Fruit fly (Drosophila melanogaster): ENCODE results near the gene CG9981.

CG9981 gene

DNA sequence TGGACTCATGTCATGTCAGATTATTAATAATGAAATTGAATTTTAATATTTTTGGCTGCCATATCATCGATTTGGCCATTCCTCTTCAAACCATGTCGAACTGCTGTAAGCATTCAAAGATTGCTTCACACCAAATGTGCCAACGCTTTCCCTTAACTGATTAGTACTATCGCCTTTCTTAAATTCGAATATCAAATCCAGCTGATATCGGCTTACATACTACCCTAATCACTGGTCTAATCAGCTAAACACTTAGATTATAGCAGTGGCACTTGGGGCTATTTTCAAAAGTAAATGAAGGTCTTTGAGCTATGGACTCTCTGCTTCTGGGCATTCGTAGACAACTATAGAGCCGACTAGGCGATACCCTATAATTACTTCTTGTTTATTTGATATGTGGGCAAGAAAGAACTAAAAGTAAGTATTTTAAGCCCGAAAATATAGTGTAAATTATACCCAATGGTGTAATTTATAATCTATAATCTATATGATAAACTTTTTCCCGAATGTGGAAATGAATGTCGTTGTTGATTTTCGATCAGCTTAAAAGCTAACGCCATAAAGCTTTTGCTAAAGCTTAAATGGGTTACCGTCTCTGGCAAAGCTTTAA is 1.0 kb downstream of the CG9981 start (continued):
- TF ChIP-seq pita (GFP tag; optimal IDR thresholded peaks at IDR 0.05) (no peak), CG2120 (GFP tag; optimal IDR thresholded peaks at IDR 0.05) (peak; percentile 91), tgo (GFP tag; IDR thresholded peaks at IDR 0.05) (peak; percentile 84), lab (GFP tag; optimal IDR thresholded peaks at IDR 0.05) (peak; percentile 91), Dek (tag; optimal IDR thresholded peaks at IDR 0.05) (peak; percentile 84), NC2β (GFP tag; optimal IDR thresholded peaks at IDR 0.05) (no peak), CG31388 (GFP tag; optimal IDR thresholded peaks at IDR 0.05) (no peak), Camta (GFP tag; optimal IDR thresholded peaks at IDR 0.05) (peak; percentile 56), CG17802 (tag; optimal IDR thresholded peaks at IDR 0.05) (peak; percentile 12), az2 (GFP tag; optimal IDR thresholded peaks at IDR 0.05) (peak; percentile 75), C15 (GFP tag; IDR thresholded peaks at IDR 0.05) (0 out of 3 replicates have a peak, but pooled peaks have one; percentile 29), CG7271 (tag; optimal IDR thresholded peaks at IDR 0.05) (no peak), Awh (GFP tag; IDR thresholded peaks at IDR 0.05) (peak; percentile 52), Bteb2 (GFP tag; optimal IDR thresholded peaks at IDR 0.05) (peak; percentile 66), crp (GFP tag; optimal IDR thresholded peaks at IDR 0.05) (peak in 1 of 2 experiments; percentile 23), lilli (GFP tag; optimal IDR thresholded peaks at IDR 0.05) (peak; percentile 89), fd102C (GFP tag; optimal IDR thresholded peaks at IDR 0.05) (no peak), rib (GFP tag; IDR thresholded peaks at IDR 0.05) (peak; percentile 71; the same call in 1 of the 2 replicates), CG5245 (GFP tag; optimal IDR thresholded peaks at IDR 0.05) (peak; percentile 49), CG17359 (tag; optimal IDR thresholded peaks at IDR 0.05) (peak; percentile 86), CG12155 (GFP tag; optimal IDR thresholded peaks at IDR 0.05) (no peak), org-1 (GFP tag; optimal IDR thresholded peaks at IDR 0.05) (peak; percentile 67), row (GFP tag; IDR thresholded peaks at IDR 0.05) (peak; percentile 92), ara (GFP tag; IDR thresholded peaks at IDR 0.05) (peak; percentile 62), caup (GFP tag; optimal IDR thresholded peaks at IDR 0.05; ENCODE audit: severe bottlenecking) (peak; percentile 79), CG10321 (GFP tag; IDR thresholded peaks at IDR 0.05) (peak; percentile 47; the same call in 1 of the 2 replicates), exex (tag; optimal IDR thresholded peaks at IDR 0.05) (peak; percentile 99), Hmr (GFP tag; optimal IDR thresholded peaks at IDR 0.05) (peak; percentile 87), Side (GFP tag; optimal IDR thresholded peaks at IDR 0.05) (peak; percentile 43), nom (GFP tag; optimal IDR thresholded peaks at IDR 0.05) (no peak), CG7839 (tag; optimal IDR thresholded peaks at IDR 0.05) (peak; percentile 90), CG8359 (GFP tag; optimal IDR thresholded peaks at IDR 0.05; ENCODE audit: borderline replicate concordance) (peak; percentile 30), D19B (GFP tag; optimal IDR thresholded peaks at IDR 0.05) (peak; percentile 98), p53 (GFP tag; optimal IDR thresholded peaks at IDR 0.05) (no peak), H2.0 (GFP tag; IDR thresholded peaks at IDR 0.05) (peak; percentile 74), CG3838 (GFP tag; optimal IDR thresholded peaks at IDR 0.05) (peak; percentile 8), CG4820 (GFP tag; optimal IDR thresholded peaks at IDR 0.05) (peak; percentile 52), CG43689 (GFP tag; IDR thresholded peaks at IDR 0.05) (peak; percentile 65), CG4404 (GFP tag; IDR thresholded peaks at IDR 0.05) (0 out of 2 replicates have a peak, but pooled peaks have one; percentile 11), Deaf1 (tag; optimal IDR thresholded peaks at IDR 0.05) (peak; percentile 58), Asciz (GFP tag; optimal IDR thresholded peaks at IDR 0.05) (peak; percentile 78), Ptx1 (GFP tag; IDR thresholded peaks at IDR 0.05) (peak; percentile 81), gem (tag; optimal IDR thresholded peaks at IDR 0.05) (no peak), lov (optimal IDR thresholded peaks at IDR 0.05) (no peak), lov (GFP tag; IDR thresholded peaks at IDR 0.05) (no peak), CG31365 (tag; optimal IDR thresholded peaks at IDR 0.05) (peak; percentile 47), CG1024 (GFP tag; IDR thresholded peaks at IDR 0.05) (peak; percentile 34; the same call in 1 of the 2 replicates), Nf-YC (tag; optimal IDR thresholded peaks at IDR 0.05) (no peak), CG11398 (GFP tag; optimal IDR thresholded peaks at IDR 0.05) (peak; percentile 15), Six4 (GFP tag; optimal IDR thresholded peaks at IDR 0.05) (peak; percentile 34)
